Worm (Caenorhabditis elegans): ENCODE data around the gene Y57G7A.5.

DNA sequence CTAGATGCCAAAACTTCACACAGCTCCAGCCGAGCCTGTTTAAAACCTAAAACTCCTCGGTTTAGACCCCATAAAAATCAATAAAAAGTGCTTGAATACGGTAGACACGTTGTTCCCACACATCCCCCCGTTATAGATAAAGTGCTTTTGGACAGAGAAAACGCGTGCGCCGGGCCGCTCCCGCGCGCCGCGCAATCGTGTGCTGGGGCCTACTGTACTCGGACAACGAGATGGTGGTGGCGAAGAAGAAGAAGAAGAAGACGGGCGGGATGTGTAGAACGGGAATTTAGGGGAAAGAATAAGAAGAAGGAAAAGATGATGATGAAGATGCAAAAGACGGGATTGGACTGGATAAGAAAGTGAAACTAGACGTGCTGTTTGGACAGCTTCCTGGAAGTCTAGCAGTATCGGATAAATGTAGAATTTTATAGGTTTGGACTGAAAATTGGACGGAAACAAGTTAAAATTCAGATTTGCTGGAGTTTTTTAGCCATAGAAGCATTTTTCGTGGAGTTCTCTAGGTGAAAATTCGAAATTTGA is 30.8 kb downstream of the Y57G7A.5 start:
- no peak for TF ChIP-seq tab-1 (GFP tag; IDR thresholded peaks at IDR 0.05)
- TF ChIP-seq med-1 (GFP tag; optimal IDR thresholded peaks at IDR 0.05; ENCODE audit: insufficient read depth): no peak
